Worm (Caenorhabditis elegans) whole organism, young adult: ENCODE data around the gene F54F2.14.

Source experiments
- C17E4.6 ChIP-seq: fragments of 200-800 bp; sonication (Bioruptor generic); IDR thresholded peaks from 2 replicates; pipeline ENCODE4 v1.3.6; 2022; ENCODE audit warnings: missing genetic modification reagents, missing genetic modification characterization, missing compliant biosample characterization
- F10E7.11 ChIP-seq: sonication (generic microtip); optimal IDR thresholded peaks from 2 replicates; lab custom pipeline; 2017; ENCODE audit warnings: mild to moderate bottlenecking, missing genetic modification characterization, moderate library complexity, missing compliant biosample characterization
- F49E8.2 ChIP-seq: sonication (generic microtip); optimal IDR thresholded peaks from 3 replicates; lab custom pipeline; 2017; ENCODE audit warnings: missing genetic modification characterization, mild to moderate bottlenecking, missing compliant biosample characterization, antibody characterized with exemption, moderate library complexity; ENCODE audit not compliant: insufficient read depth
- F52B5.7 ChIP-seq: sonication (generic microtip); optimal IDR thresholded peaks from 2 replicates; lab custom pipeline; 2016; ENCODE audit warnings: mild to moderate bottlenecking, missing genetic modification characterization, missing compliant biosample characterization
- F57A8.1 ChIP-seq: fragments of 200-800 bp; sonication (Bioruptor generic); optimal IDR thresholded peaks from 2 replicates; lab custom pipeline; 2018; ENCODE audit warnings: mild to moderate bottlenecking, missing genetic modification characterization, moderate library complexity, missing compliant biosample characterization
- F57C9.4 ChIP-seq: sonication (generic microtip); optimal IDR thresholded peaks from 2 replicates; lab custom pipeline; 2017; ENCODE audit warnings: mild to moderate bottlenecking, missing genetic modification characterization, missing compliant biosample characterization
- K12H6.12 ChIP-seq: fragments of 200-800 bp; sonication (Bioruptor generic); optimal IDR thresholded peaks from 2 replicates; lab custom pipeline; 2018; ENCODE audit warnings: mild to moderate bottlenecking, missing genetic modification characterization, missing compliant biosample characterization
- Y53G8AR.9 ChIP-seq: fragments of 200-800 bp; sonication (Bioruptor generic); conservative IDR thresholded peaks from 2 replicates; pipeline ENCODE4 v1.3.6; 2022; ENCODE audit warnings: missing genetic modification reagents, missing genetic modification characterization, missing compliant biosample characterization
- Y56A3A.18 ChIP-seq: fragments of 200-800 bp; sonication (Bioruptor generic); IDR thresholded peaks from 2 replicates; pipeline ENCODE4 v1.3.6; 2022; ENCODE audit warnings: missing genetic modification reagents, missing genetic modification characterization, missing compliant biosample characterization
- Y79H2A.3 ChIP-seq: fragments of 200-800 bp; sonication (Bioruptor generic); conservative IDR thresholded peaks from 2 replicates; pipeline ENCODE4 v1.3.6; 2022; ENCODE audit warnings: missing genetic modification reagents, missing genetic modification characterization, missing compliant biosample characterization
- aptf-2 ChIP-seq: fragments of 200-800 bp; sonication (Bioruptor generic); conservative IDR thresholded peaks from 2 replicates; pipeline ENCODE4 v1.3.6; 2022; ENCODE audit warnings: missing genetic modification reagents, missing genetic modification characterization, missing compliant biosample characterization
- attf-3 ChIP-seq: fragments of 200-800 bp; sonication (Bioruptor generic); conservative IDR thresholded peaks from 2 replicates; pipeline ENCODE4 v1.3.6; 2022; ENCODE audit warnings: missing genetic modification reagents, missing genetic modification characterization, missing compliant biosample characterization
- bed-1 ChIP-seq: fragments of 200-800 bp; sonication (Bioruptor generic); IDR thresholded peaks from 2 replicates; pipeline ENCODE4 v1.3.6; 2022; ENCODE audit warnings: missing genetic modification reagents, missing genetic modification characterization, missing compliant biosample characterization
- cebp-1 ChIP-seq, 2 experiments: fragments of 200-800 bp in 1 of 2; sonication (Bioruptor generic) in 1 of 2; sonication (generic microtip) in 1 of 2; IDR thresholded peaks in 1 of 2; optimal IDR thresholded peaks in 1 of 2; 2 replicates each; pipeline versions ENCODE4 v1.3.6 to Lab custom; 2017 to 2022; ENCODE audit warnings: missing compliant biosample characterization in 2 of 2, missing genetic modification characterization in 2 of 2, mild to moderate bottlenecking in 1 of 2, missing genetic modification reagents in 1 of 2, moderate library complexity in 1 of 2
- cebp-2 ChIP-seq: fragments of 200-800 bp; sonication (Bioruptor generic); IDR thresholded peaks from 2 replicates; pipeline ENCODE4 v1.3.6; 2022; ENCODE audit warnings: missing genetic modification characterization, missing compliant biosample characterization
- ceh-100 ChIP-seq: fragments of 200-800 bp; sonication (Bioruptor generic); IDR thresholded peaks from 2 replicates; pipeline ENCODE4 v1.3.6; 2022; ENCODE audit warnings: missing genetic modification reagents, missing genetic modification characterization, missing compliant biosample characterization
- ceh-91 ChIP-seq: fragments of 200-800 bp; sonication (Bioruptor generic); IDR thresholded peaks from 2 replicates; pipeline ENCODE4 v1.3.6; 2022; ENCODE audit warnings: missing genetic modification reagents, missing genetic modification characterization, missing compliant biosample characterization
- dox-1 ChIP-seq: fragments of 200-800 bp; sonication (Bioruptor generic); IDR thresholded peaks from 2 replicates; pipeline ENCODE4 v1.3.6; 2022; ENCODE audit warnings: missing genetic modification reagents, missing genetic modification characterization, missing compliant biosample characterization
- dpl-1 ChIP-seq: fragments of 150-350 bp; optimal IDR thresholded peaks from 2 replicates; lab custom pipeline; 2014; ENCODE audit warnings: missing biosample characterization, missing genetic modification reagents, missing genetic modification characterization
- efl-1 ChIP-seq: fragments of 150-350 bp; optimal IDR thresholded peaks from 2 replicates; lab custom pipeline; 2014; ENCODE audit warnings: missing biosample characterization, missing genetic modification reagents, missing genetic modification characterization
- ets-4 ChIP-seq: fragments of 200-800 bp; sonication (Bioruptor generic); optimal IDR thresholded peaks from 2 replicates; lab custom pipeline; 2018; ENCODE audit warnings: mild to moderate bottlenecking, missing genetic modification characterization, missing compliant biosample characterization
- fkh-3 ChIP-seq: sonication (generic microtip); optimal IDR thresholded peaks from 2 replicates; lab custom pipeline; 2016; ENCODE audit warnings: mild to moderate bottlenecking, missing genetic modification characterization, missing compliant biosample characterization
- him-1 ChIP-seq: sonication (generic microtip); optimal IDR thresholded peaks from 2 replicates; lab custom pipeline; 2016; ENCODE audit warnings: missing genotype, missing genetic modification reagents, missing genetic modification characterization, missing compliant biosample characterization
- hmg-1.2 ChIP-seq: fragments of 200-800 bp; sonication (Bioruptor generic); IDR thresholded peaks from 2 replicates; pipeline ENCODE4 v1.3.6; 2022; ENCODE audit warnings: missing genetic modification reagents, missing genetic modification characterization, missing compliant biosample characterization
- hmg-20 ChIP-seq: fragments of 200-800 bp; sonication (Bioruptor generic); IDR thresholded peaks from 2 replicates; pipeline ENCODE4 v1.3.6; 2022; ENCODE audit warnings: missing genetic modification reagents, missing genetic modification characterization, missing compliant biosample characterization
- lin-26 ChIP-seq: fragments of 200-800 bp; sonication (Bioruptor generic); IDR thresholded peaks from 2 replicates; pipeline ENCODE4 v1.3.6; 2022; ENCODE audit warnings: missing genetic modification reagents, missing genetic modification characterization, missing compliant biosample characterization
- lin-54 ChIP-seq: fragments of 200-800 bp; sonication (Bioruptor generic); optimal IDR thresholded peaks from 2 replicates; lab custom pipeline; 2018; ENCODE audit warnings: mild to moderate bottlenecking, missing genetic modification characterization, missing compliant biosample characterization
- madf-8 ChIP-seq: fragments of 200-800 bp; sonication (Bioruptor generic); conservative IDR thresholded peaks from 2 replicates; pipeline ENCODE4 v1.3.6; 2022; ENCODE audit warnings: missing genetic modification reagents, missing genetic modification characterization, missing compliant biosample characterization
- mxl-1 ChIP-seq: sonication (generic microtip); optimal IDR thresholded peaks from 2 replicates; lab custom pipeline; 2016; ENCODE audit warnings: missing genetic modification characterization, missing compliant biosample characterization
- nhr-80 ChIP-seq: sonication (generic microtip); optimal IDR thresholded peaks from 2 replicates; lab custom pipeline; 2016; ENCODE audit warnings: missing genetic modification characterization, missing compliant biosample characterization
- nhr-90 ChIP-seq: sonication (generic microtip); optimal IDR thresholded peaks from 2 replicates; lab custom pipeline; 2016; ENCODE audit warnings: missing genotype, mild to moderate bottlenecking, missing genetic modification characterization, missing compliant biosample characterization
- rcor-1 ChIP-seq: fragments of 200-800 bp; sonication (Bioruptor generic); IDR thresholded peaks from 2 replicates; pipeline ENCODE4 v1.3.6; 2022; ENCODE audit warnings: missing genetic modification reagents, missing genetic modification characterization, missing compliant biosample characterization
- repo-1 ChIP-seq: sonication (generic microtip); optimal IDR thresholded peaks from 2 replicates; lab custom pipeline; 2017; ENCODE audit warnings: mild to moderate bottlenecking, missing genetic modification characterization, missing compliant biosample characterization
- rpc-1 ChIP-seq, 2 experiments: fragments of 150-350 bp in 1 of 2; sonication (generic microtip) in 1 of 2; optimal IDR thresholded peaks; 2 replicates each; lab custom pipeline; 2014 to 2018; ENCODE audit warnings: missing biosample characterization in 1 of 2, missing genetic modification characterization in 1 of 2, missing genetic modification reagents in 1 of 2, missing genotype in 1 of 2
- snpc-1.3 ChIP-seq: sonication (generic microtip); optimal IDR thresholded peaks from 2 replicates; lab custom pipeline; 2017; ENCODE audit warnings: missing genetic modification characterization, mild to moderate bottlenecking, missing compliant biosample characterization, antibody characterized with exemption, moderate library complexity, missing genotype, missing genetic modification reagents; ENCODE audit not compliant: insufficient read depth
- snpc-4 ChIP-seq, 5 experiments: fragments of 150-350 bp in 1 of 5; sonication (generic microtip) in 4 of 5; optimal IDR thresholded peaks; 2 replicates each; lab custom pipeline; 2014 to 2018; ENCODE audit warnings: missing genetic modification characterization in 5 of 5, missing biosample characterization in 3 of 5, antibody characterized with exemption in 2 of 5, mild to moderate bottlenecking in 2 of 5, missing compliant biosample characterization in 2 of 5, missing genotype in 2 of 5, moderate library complexity in 2 of 5, missing genetic modification reagents in 1 of 5
- tbp1 ChIP-seq: fragments of 200-800 bp; sonication (Bioruptor generic); optimal IDR thresholded peaks from 2 replicates; lab custom pipeline; 2018; ENCODE audit warnings: mild to moderate bottlenecking, missing genetic modification characterization, missing compliant biosample characterization
- tbx-9 ChIP-seq: sonication (generic microtip); optimal IDR thresholded peaks from 2 replicates; lab custom pipeline; 2016; ENCODE audit warnings: borderline replicate concordance, missing genetic modification characterization, inconsistent platforms, missing compliant biosample characterization
- tlf-1 ChIP-seq: fragments of 200-800 bp; sonication (Bioruptor generic); optimal IDR thresholded peaks from 2 replicates; lab custom pipeline; 2018; ENCODE audit warnings: mild to moderate bottlenecking, missing genetic modification characterization, missing compliant biosample characterization
- unc-62 ChIP-seq: fragments of 150-350 bp; optimal IDR thresholded peaks from 2 replicates; lab custom pipeline; 2014; ENCODE audit warnings: missing biosample characterization, missing genetic modification reagents, missing genetic modification characterization
- ztf-25 ChIP-seq: fragments of 200-800 bp; sonication (Bioruptor generic); IDR thresholded peaks from 2 replicates; pipeline ENCODE4 v1.3.6; 2022; ENCODE audit warnings: missing genetic modification reagents, missing genetic modification characterization, missing compliant biosample characterization
- ztf-26 ChIP-seq: sonication (generic microtip); optimal IDR thresholded peaks from 2 replicates; lab custom pipeline; 2017; ENCODE audit warnings: missing genetic modification characterization, missing compliant biosample characterization

F54F2.14 gene

ce11 chrIII:8754682-8755081 is 36.7 kb upstream of the F54F2.14 start, which contains the start of gene tomm-70:
TSS of gene tomm-70 (minus strand) at chrIII:8754750.
- no peak for TF ChIP-seq dox-1
- peak; percentile 81 for TF ChIP-seq attf-3

ce11 chrIII:8761040-8761654 is 30.2 kb upstream of the F54F2.14 start, which contains the start of gene aak-1:
TSS of gene aak-1 (minus strand) at chrIII:8761090.
- TF ChIP-seq ceh-91 (GFP tag; lab: Robert Waterston, UW): no peak
- no peak for TF ChIP-seq ceh-100 (GFP tag; lab: Robert Waterston, UW)
- no peak for TF ChIP-seq F10E7.11 (tag; lab: Kevin White, UChicago)
- TF ChIP-seq efl-1: no peak
- TF ChIP-seq repo-1 (tag; lab: Kevin White, UChicago): no peak
- no peak for TF ChIP-seq cebp-2 (GFP tag; lab: Robert Waterston, UW)

- TF ChIP-seq Y53G8AR.9: 0 out of 2 replicates have a peak, but pooled peaks have one; percentile 15
- no peak for TF ChIP-seq fkh-3
- TF ChIP-seq cebp-1 (GFP tag; IDR thresholded peaks at IDR 0.05; lab: Robert Waterston, UW): no peak
- no peak for TF ChIP-seq cebp-1 (tag; optimal IDR thresholded peaks at IDR 0.05; lab: Kevin White, UChicago)
- peak; percentile 16 for TF ChIP-seq nhr-80 (tag; lab: Kevin White, UChicago)
These were observed 29.3 kb upstream of the F54F2.14 start for ce11 chrIII:8762016-8762415.

- TF ChIP-seq lin-26 (GFP tag; lab: Robert Waterston, UW) (no peak), Y56A3A.18 (no peak), hmg-1.2 (GFP tag; lab: Robert Waterston, UW) (no peak), repo-1 (tag; lab: Kevin White, UChicago) (no peak), lin-54 (peak; percentile 51), dpl-1 (GFP tag; lab: Kevin White, UChicago) (no peak), F57A8.1 (GFP tag; lab: Kevin White, UChicago) (no peak), ztf-26 (tag; lab: Kevin White, UChicago) (no peak), ztf-25 (no peak), K12H6.12 (tag; lab: Kevin White, UChicago) (no peak), tlf-1 (GFP tag; lab: Kevin White, UChicago) (no peak), F57C9.4 (tag; lab: Kevin White, UChicago) (no peak), mxl-1 (tag; lab: Kevin White, UChicago) (no peak), F49E8.2 (tag; lab: Kevin White, UChicago) (peak; percentile 3), C17E4.6 (no peak), snpc-4 (GFP tag; optimal IDR thresholded peaks at IDR 0.05; lab: Kevin White, UChicago) (no peak), snpc-4 (tag; optimal IDR thresholded peaks at IDR 0.05; lab: Kevin White, UChicago) (no peak), tbx-9 (tag; lab: Kevin White, UChicago) (no peak), F52B5.7 (tag; lab: Kevin White, UChicago) (no peak), unc-62 (GFP tag; lab: Kevin White, UChicago) (no peak), rpc-1 (optimal IDR thresholded peaks at IDR 0.05; lab: Kevin White, UChicago) (no peak), rpc-1 (tag; optimal IDR thresholded peaks at IDR 0.05; lab: Kevin White, UChicago) (no peak), him-1 (tag; lab: Kevin White, UChicago) (no peak), nhr-90 (tag; lab: Kevin White, UChicago) (no peak), bed-1 (no peak), snpc-1.3 (tag; lab: Kevin White, UChicago) (peak; percentile 51), tbp1 (GFP tag; lab: Kevin White, UChicago) (peak; percentile 17), Y79H2A.3 (GFP tag; lab: Robert Waterston, UW) (no peak), madf-8 (GFP tag; lab: Robert Waterston, UW) (0 out of 2 replicates have a peak, but pooled peaks have one; percentile 31), aptf-2 (GFP tag; lab: Robert Waterston, UW) (no peak), ets-4 (GFP tag; lab: Kevin White, UChicago) (no peak), hmg-20 (no peak), rcor-1 (no peak)
These were observed 28.2 kb upstream of the F54F2.14 start for ce11 chrIII:8763111-8763510.
